Fruit fly (Drosophila melanogaster) whole organism, embryonic: ENCODE results near the gene mRpS11.

ENCODE experiments used
- Adf1 ChIP-seq: fragments of 200-800 bp; sonication (Bioruptor generic); IDR thresholded peaks from 2 replicates; pipeline ENCODE4 v1.3.6; 2022; ENCODE audit warnings: missing biosample characterization, missing genetic modification characterization
- Asciz ChIP-seq: fragments of 200-800 bp; sonication (Bioruptor generic); optimal IDR thresholded peaks from 2 replicates; lab custom pipeline; 2017; ENCODE audit warnings: missing biosample characterization, mild to moderate bottlenecking, missing genetic modification characterization, missing genetic modification reagents
- Atf3 ChIP-seq: fragments of 200-800 bp; sonication (Bioruptor generic); optimal IDR thresholded peaks from 3 replicates; lab custom pipeline; 2016; ENCODE audit warnings: missing biosample characterization, missing genetic modification characterization
- CG10321 ChIP-seq: fragments of 200-800 bp; sonication (Bioruptor generic); IDR thresholded peaks from 2 replicates; pipeline ENCODE4 v1.3.6; 2022; ENCODE audit warnings: missing biosample characterization, missing genetic modification characterization
- CG10366 ChIP-seq: fragments of 200-800 bp; sonication (Bioruptor generic); IDR thresholded peaks from 2 replicates; pipeline ENCODE4 v1.3.6; 2022; ENCODE audit warnings: missing biosample characterization, missing genetic modification characterization
- CG10565 ChIP-seq: fragments of 200-800 bp; sonication (Bioruptor generic); optimal IDR thresholded peaks from 3 replicates; lab custom pipeline; 2016; ENCODE audit warnings: missing biosample characterization, mild to moderate bottlenecking, missing genetic modification characterization
- CG10959 ChIP-seq: fragments of 200-800 bp; sonication (Bioruptor generic); IDR thresholded peaks from 2 replicates; pipeline ENCODE4 v1.3.6; 2022; ENCODE audit warnings: missing biosample characterization, missing genetic modification characterization
- CG12071 ChIP-seq: fragments of 200-800 bp; sonication (Bioruptor generic); optimal IDR thresholded peaks from 3 replicates; lab custom pipeline; 2018; ENCODE audit warnings: missing biosample characterization, mild to moderate bottlenecking, missing genetic modification characterization
- CG13775 ChIP-seq: fragments of 200-800 bp; sonication (Bioruptor generic); optimal IDR thresholded peaks from 3 replicates; lab custom pipeline; 2017; ENCODE audit warnings: missing biosample characterization, mild to moderate bottlenecking, missing genetic modification characterization
- CG14710 ChIP-seq: fragments of 200-800 bp; sonication (Bioruptor generic); optimal IDR thresholded peaks from 3 replicates; lab custom pipeline; 2019; ENCODE audit warnings: missing biosample characterization, mild to moderate bottlenecking, missing genetic modification characterization, moderate library complexity
- CG15601 ChIP-seq: fragments of 200-800 bp; sonication (Bioruptor generic); optimal IDR thresholded peaks from 3 replicates; lab custom pipeline; 2019; ENCODE audit warnings: missing biosample characterization, mild to moderate bottlenecking, missing genetic modification characterization, moderate library complexity
- CG1603 ChIP-seq: fragments of 200-800 bp; sonication (Bioruptor generic); optimal IDR thresholded peaks from 2 replicates; lab custom pipeline; 2019; ENCODE audit warnings: missing biosample characterization, mild to moderate bottlenecking, missing genetic modification characterization, moderate library complexity
- CG17612 ChIP-seq: fragments of 200-800 bp; sonication (Bioruptor generic); IDR thresholded peaks from 2 replicates; pipeline ENCODE4 v1.3.6; 2022; ENCODE audit warnings: missing biosample characterization, missing genetic modification characterization
- CG18476 ChIP-seq: fragments of 200-800 bp; sonication (Bioruptor generic); optimal IDR thresholded peaks from 2 replicates; lab custom pipeline; 2016; ENCODE audit warnings: missing biosample characterization, mild to moderate bottlenecking, missing genetic modification characterization
- CG32532 ChIP-seq: fragments of 200-800 bp; sonication (Bioruptor generic); IDR thresholded peaks from 2 replicates; pipeline ENCODE4 v1.3.6; 2022; ENCODE audit warnings: missing biosample characterization, missing genetic modification characterization
- CG3726 ChIP-seq: fragments of 200-800 bp; sonication (Bioruptor generic); IDR thresholded peaks from 3 replicates; pipeline ENCODE4, ENCODE4 v1.3.6; 2022; ENCODE audit warnings: missing biosample characterization, missing genetic modification characterization
- CG7928 ChIP-seq: fragments of 200-800 bp; sonication (Bioruptor generic); optimal IDR thresholded peaks from 2 replicates; lab custom pipeline; 2017; ENCODE audit warnings: missing biosample characterization, mild to moderate bottlenecking, missing genetic modification characterization
- CG9215 ChIP-seq: fragments of 200-800 bp; sonication (Bioruptor generic); IDR thresholded peaks from 2 replicates; pipeline ENCODE4 v1.3.6; 2022; ENCODE audit warnings: missing biosample characterization, missing genetic modification characterization
- CG9817 ChIP-seq: fragments of 200-800 bp; sonication (Bioruptor generic); optimal IDR thresholded peaks from 2 replicates; lab custom pipeline; 2018; ENCODE audit warnings: missing biosample characterization, mild to moderate bottlenecking, missing genetic modification characterization, moderate library complexity
- Chrac-16 ChIP-seq: fragments of 200-800 bp; sonication (Bioruptor generic); optimal IDR thresholded peaks from 3 replicates; lab custom pipeline; 2016; ENCODE audit warnings: missing biosample characterization, missing genetic modification characterization
- Dip3 ChIP-seq: fragments of 200-800 bp; sonication (Bioruptor generic); optimal IDR thresholded peaks from 3 replicates; lab custom pipeline; 2016; ENCODE audit warnings: missing biosample characterization, missing genetic modification characterization
- Doc2 ChIP-seq: fragments of 200-800 bp; sonication (Bioruptor generic); IDR thresholded peaks from 2 replicates; pipeline ENCODE4 v1.3.6; 2022; ENCODE audit warnings: missing biosample characterization, missing genetic modification characterization
- HLH54F ChIP-seq: fragments of 200-800 bp; sonication (Bioruptor generic); optimal IDR thresholded peaks from 3 replicates; lab custom pipeline; 2016; ENCODE audit warnings: missing biosample characterization, missing genetic modification characterization
- MBD-R2 ChIP-seq: fragments of 200-800 bp; sonication (Bioruptor generic); IDR thresholded peaks from 2 replicates; pipeline ENCODE4 v1.3.6; 2022; ENCODE audit warnings: missing biosample characterization, missing genetic modification characterization
- Myb ChIP-seq: fragments of 200-800 bp; sonication (Bioruptor generic); optimal IDR thresholded peaks from 2 replicates; lab custom pipeline; 2016; ENCODE audit warnings: missing biosample characterization, missing genetic modification characterization
- Neu2 ChIP-seq: fragments of 200-800 bp; sonication (Bioruptor generic); optimal IDR thresholded peaks from 3 replicates; lab custom pipeline; 2016; ENCODE audit warnings: missing biosample characterization, missing genetic modification characterization, borderline replicate concordance
- Nf-YA ChIP-seq: fragments of 200-800 bp; sonication (Bioruptor generic); IDR thresholded peaks from 2 replicates; pipeline ENCODE4 v1.3.6; 2022; ENCODE audit warnings: missing biosample characterization, missing genetic modification characterization
- Nf-YC ChIP-seq: fragments of 200-800 bp; optimal IDR thresholded peaks from 3 replicates; lab custom pipeline; 2019; ENCODE audit warnings: missing biosample characterization, mild to moderate bottlenecking, missing genetic modification characterization, moderate library complexity
- aop ChIP-seq: fragments of 200-800 bp; sonication (Bioruptor generic); IDR thresholded peaks from 2 replicates; pipeline ENCODE4 v1.3.6; 2022; ENCODE audit warnings: missing biosample characterization, missing genetic modification characterization
- cad ChIP-seq: fragments of >200 bp; optimal IDR thresholded peaks from 2 replicates; lab custom pipeline; 2017; ENCODE audit warnings: missing biosample characterization, missing genetic modification characterization
- cg ChIP-seq: fragments of 200-800 bp; sonication (Bioruptor generic); optimal IDR thresholded peaks from 3 replicates; lab custom pipeline; 2019; ENCODE audit warnings: missing biosample characterization, mild to moderate bottlenecking, missing genetic modification characterization, moderate library complexity
- chif ChIP-seq, 2 experiments: fragments of 200-800 bp; sonication (Bioruptor generic); optimal IDR thresholded peaks; 3 replicates each; lab custom pipeline; 2016; ENCODE audit warnings: missing biosample characterization in 2 of 2, missing genetic modification characterization in 2 of 2
- corto ChIP-seq: fragments of 200-800 bp; sonication (Bioruptor generic); optimal IDR thresholded peaks from 2 replicates; lab custom pipeline; 2016; ENCODE audit warnings: missing biosample characterization, mild to moderate bottlenecking, missing genetic modification characterization, moderate library complexity
- crc ChIP-seq: fragments of 200-800 bp; sonication (Bioruptor generic); optimal IDR thresholded peaks from 2 replicates; lab custom pipeline; 2016; ENCODE audit warnings: missing biosample characterization, missing genetic modification characterization
- disco-r ChIP-seq: fragments of 200-800 bp; sonication (Bioruptor generic); optimal IDR thresholded peaks from 2 replicates; lab custom pipeline; 2016; ENCODE audit warnings: missing biosample characterization, missing genetic modification characterization
- dpn ChIP-seq, 2 experiments: fragments of 200-800 bp; sonication (Bioruptor generic); optimal IDR thresholded peaks; 3 replicates each; lab custom pipeline; 2016; ENCODE audit warnings: missing biosample characterization in 2 of 2, missing genetic modification characterization in 2 of 2
- ems ChIP-seq: fragments of 200-800 bp; sonication (Bioruptor generic); optimal IDR thresholded peaks from 3 replicates; lab custom pipeline; 2016; ENCODE audit warnings: missing biosample characterization, missing genetic modification characterization
- fru ChIP-seq: fragments of >200 bp; optimal IDR thresholded peaks from 2 replicates; lab custom pipeline; 2017
- h ChIP-seq: fragments of >200 bp; optimal IDR thresholded peaks from 2 replicates; lab custom pipeline; 2017
- hb ChIP-seq: fragments of 200-800 bp; sonication (Bioruptor generic); IDR thresholded peaks from 3 replicates; pipeline ENCODE4 v1.3.6; 2022; ENCODE audit warnings: missing biosample characterization, missing genetic modification characterization; ENCODE audit not compliant: partially characterized antibody
- jigr1 ChIP-seq: fragments of 200-800 bp; sonication (Bioruptor generic); IDR thresholded peaks from 3 replicates; pipeline ENCODE4 v1.3.6; 2022; ENCODE audit warnings: missing biosample characterization, missing genetic modification characterization
- kah ChIP-seq: fragments of 200-800 bp; sonication (Bioruptor generic); optimal IDR thresholded peaks from 2 replicates; lab custom pipeline; 2018; ENCODE audit warnings: missing biosample characterization, mild to moderate bottlenecking, missing genetic modification characterization
- lbe ChIP-seq: fragments of 200-800 bp; sonication (Bioruptor generic); optimal IDR thresholded peaks from 2 replicates; lab custom pipeline; 2016; ENCODE audit warnings: missing biosample characterization, mild to moderate bottlenecking, missing genetic modification characterization
- nau ChIP-seq: fragments of 200-800 bp; sonication (Bioruptor generic); optimal IDR thresholded peaks from 3 replicates; lab custom pipeline; 2017; ENCODE audit warnings: missing biosample characterization, mild to moderate bottlenecking, missing genetic modification characterization, missing genetic modification reagents
- pfk ChIP-seq: fragments of 200-800 bp; sonication (Bioruptor generic); optimal IDR thresholded peaks from 2 replicates; lab custom pipeline; 2018; ENCODE audit warnings: missing biosample characterization, mild to moderate bottlenecking, missing genetic modification characterization, moderate library complexity
- pita ChIP-seq: fragments of 200-800 bp; sonication (Bioruptor generic); optimal IDR thresholded peaks from 2 replicates; lab custom pipeline; 2017; ENCODE audit warnings: missing biosample characterization, mild to moderate bottlenecking, missing genetic modification characterization
- pum ChIP-seq: fragments of 200-800 bp; sonication (Bioruptor generic); optimal IDR thresholded peaks from 2 replicates; lab custom pipeline; 2016; ENCODE audit warnings: missing biosample characterization, missing genetic modification characterization
- seq ChIP-seq: fragments of 200-800 bp; sonication (Bioruptor generic); IDR thresholded peaks from 2 replicates; pipeline ENCODE4 v1.3.6; 2022; ENCODE audit warnings: missing biosample characterization, missing genetic modification characterization
- slou ChIP-seq: fragments of 200-800 bp; sonication (Bioruptor generic); optimal IDR thresholded peaks from 3 replicates; lab custom pipeline; 2016; ENCODE audit warnings: missing biosample characterization, missing genetic modification characterization
- sqz ChIP-seq: fragments of 200-800 bp; sonication (Bioruptor generic); optimal IDR thresholded peaks from 3 replicates; lab custom pipeline; 2018; ENCODE audit warnings: missing biosample characterization, mild to moderate bottlenecking, missing genetic modification characterization
- sug ChIP-seq: fragments of 200-800 bp; optimal IDR thresholded peaks from 2 replicates; lab custom pipeline; 2019; ENCODE audit warnings: missing biosample characterization, mild to moderate bottlenecking, missing genetic modification characterization, moderate library complexity
- trh ChIP-seq: fragments of 200-800 bp; sonication (Bioruptor generic); optimal IDR thresholded peaks from 2 replicates; lab custom pipeline; 2016; ENCODE audit warnings: missing biosample characterization, missing genetic modification characterization

Gene mRpS11

dm6 chr3R:17056183-17056904, 16.2 kb upstream of the mRpS11 start (continued):
- no peak for TF ChIP-seq CG3726 (GFP tag; lab: Robert Waterston, UW)
- no peak for TF ChIP-seq dpn (GFP tag; optimal IDR thresholded peaks at IDR 0.05; lab: Kevin White, UChicago)
- no peak for TF ChIP-seq crc (GFP tag; lab: Kevin White, UChicago)
- TF ChIP-seq CG10321 (GFP tag; lab: Robert Waterston, UW), result peak; percentile 58; the same call in 1 of the 2 replicates
- TF ChIP-seq Nf-YC (tag; lab: Kevin White, UChicago), result peak; percentile 78
- no peak for TF ChIP-seq Asciz (GFP tag; lab: Kevin White, UChicago)
- TF ChIP-seq Doc2 (GFP tag; lab: Robert Waterston, UW), result no peak
- TF ChIP-seq corto, result no peak
- TF ChIP-seq CG10366 (GFP tag; lab: Robert Waterston, UW), result no peak
- no peak for TF ChIP-seq Chrac-16 (GFP tag; lab: Kevin White, UChicago)
- TF ChIP-seq cad (GFP tag; lab: Kevin White, UChicago), result peak; percentile 20
- no peak for TF ChIP-seq CG9215 (GFP tag; lab: Robert Waterston, UW)
- no peak for TF ChIP-seq fru (lab: Kevin White, UChicago)
- TF ChIP-seq kah, result peak; percentile 13
- no peak for TF ChIP-seq Myb (GFP tag; lab: Kevin White, UChicago)
- TF ChIP-seq pum, result peak; percentile 11
- TF ChIP-seq CG17612 (GFP tag; lab: Robert Waterston, UW), result no peak
- peak; percentile 22; the same call in 1 of the 2 replicates for TF ChIP-seq MBD-R2
- TF ChIP-seq aop, result no peak
- peak; percentile 12; the same call in 1 of the 2 replicates for TF ChIP-seq CG32532
- no peak for TF ChIP-seq disco-r
- no peak for TF ChIP-seq CG15601 (tag; lab: Kevin White, UChicago)
- no peak for TF ChIP-seq HLH54F
- no peak for TF ChIP-seq seq
- no peak for TF ChIP-seq CG18476 (GFP tag; lab: Kevin White, UChicago)
- peak; percentile 30 for TF ChIP-seq lbe (GFP tag; lab: Kevin White, UChicago)
- peak; percentile 32 for TF ChIP-seq nau (GFP tag; lab: Kevin White, UChicago)
- TF ChIP-seq Adf1, result peak; percentile 96
- TF ChIP-seq CG13775 (GFP tag; lab: Kevin White, UChicago), result no peak
- TF ChIP-seq trh (GFP tag; lab: Kevin White, UChicago), result no peak
- TF ChIP-seq jigr1 (GFP tag; lab: Robert Waterston, UW), result no peak
- TF ChIP-seq slou, result no peak
- peak; percentile 77 for TF ChIP-seq Atf3 (GFP tag; lab: Kevin White, UChicago)
- no peak for TF ChIP-seq hb (GFP tag; lab: Robert Waterston, UW)
- TF ChIP-seq CG14710, result no peak
- TF ChIP-seq Neu2, result no peak
- TF ChIP-seq sqz (GFP tag; lab: Kevin White, UChicago), result peak; percentile 100
- TF ChIP-seq CG7928 (GFP tag; lab: Kevin White, UChicago), result no peak
- peak; percentile 100 for TF ChIP-seq cg (GFP tag; lab: Kevin White, UChicago)
- no peak for TF ChIP-seq ems (GFP tag; lab: Kevin White, UChicago)
- TF ChIP-seq CG10959, result no peak
- TF ChIP-seq sug (tag; lab: Kevin White, UChicago), result peak; percentile 87
- TF ChIP-seq chif (GFP tag; optimal IDR thresholded peaks at IDR 0.05; lab: Kevin White, UChicago), result no peak
- TF ChIP-seq h (lab: Kevin White, UChicago), result no peak
- no peak for TF ChIP-seq CG12071 (GFP tag; lab: Kevin White, UChicago)
- TF ChIP-seq Dip3 (GFP tag; lab: Kevin White, UChicago), result peak; percentile 18
- no peak for TF ChIP-seq CG9817 (tag; lab: Kevin White, UChicago)
- no peak for TF ChIP-seq pita (GFP tag; lab: Kevin White, UChicago)
- no peak for TF ChIP-seq CG1603
- peak; percentile 96 for TF ChIP-seq pfk
- TF ChIP-seq CG10565 (GFP tag; lab: Kevin White, UChicago), result no peak
- no peak for TF ChIP-seq Nf-YA (GFP tag; lab: Robert Waterston, UW)
